Worm (Caenorhabditis elegans): Measurements from ENCODE around the gene W09B6.4.

Gene W09B6.4

DNA sequence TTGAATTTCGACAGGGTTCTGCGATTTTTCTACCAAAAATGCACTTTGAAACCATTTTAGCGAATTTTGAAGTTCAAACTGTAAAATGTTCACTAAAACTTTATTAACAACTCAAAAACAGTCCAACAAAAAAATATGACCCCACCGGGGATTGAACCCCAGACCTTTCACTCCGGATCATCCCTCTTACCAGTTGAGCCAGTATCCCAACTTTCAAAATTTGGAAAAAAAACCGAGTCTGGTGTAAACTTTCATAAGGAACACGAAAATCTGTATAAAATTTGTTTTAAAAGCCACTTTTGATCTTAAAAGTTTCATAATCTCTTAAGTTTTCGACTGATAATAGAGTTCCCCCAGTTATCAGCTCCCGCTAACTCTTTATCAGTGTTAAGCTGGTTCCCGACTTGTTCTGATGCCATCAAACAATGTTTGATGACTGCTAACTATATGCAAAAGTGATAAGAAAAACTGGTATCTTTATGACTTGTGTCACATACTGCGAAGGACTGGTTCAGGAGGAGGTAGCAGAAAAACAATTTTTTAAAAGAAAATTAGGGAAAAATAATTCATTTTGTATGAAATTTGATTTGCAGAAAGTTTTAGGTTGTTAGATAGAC lies 37.0 kb downstream of the W09B6.4 start:
- TF ChIP-seq unc-62 (GFP tag; optimal IDR thresholded peaks at IDR 0.05): no peak

DNA sequence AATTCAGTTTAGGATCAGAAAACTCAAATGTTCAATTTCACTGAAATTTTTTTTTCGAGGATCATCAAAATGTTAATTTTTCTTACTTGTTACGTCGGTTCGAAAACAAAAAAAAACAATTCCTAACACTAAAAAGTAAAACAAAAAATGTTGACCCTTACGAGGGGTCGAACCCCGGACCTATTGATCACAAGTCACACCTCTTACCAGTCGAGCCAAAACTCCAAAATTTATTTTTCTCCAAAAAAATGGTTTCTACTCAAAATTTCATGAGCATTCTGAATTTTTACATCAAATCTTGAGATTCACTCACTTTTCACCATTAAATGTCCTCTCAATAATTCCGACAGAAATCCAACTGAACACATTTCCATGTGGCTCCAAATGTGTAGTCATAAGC lies 38.4 kb downstream of the W09B6.4 start:
- TF ChIP-seq unc-62 (GFP tag; optimal IDR thresholded peaks at IDR 0.05): no peak

DNA sequence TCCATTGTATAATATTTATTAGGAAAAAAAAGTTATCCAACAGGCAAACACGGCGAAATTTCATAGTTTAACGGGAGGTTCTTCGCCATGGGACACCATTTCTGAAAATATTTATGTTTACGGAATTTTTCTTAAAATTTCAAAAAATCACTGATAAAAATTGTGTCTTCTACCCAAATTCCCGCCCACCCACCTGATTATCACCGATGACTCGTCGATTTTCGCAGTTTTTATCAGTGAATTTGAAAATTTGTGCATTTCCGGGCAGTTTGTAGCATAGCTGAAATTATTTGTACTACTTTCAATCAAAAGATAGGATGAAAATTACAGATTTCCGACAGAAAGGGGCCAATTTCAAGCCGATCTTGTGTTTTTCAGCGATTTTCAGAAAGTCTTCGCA lies 39.2 kb downstream of the W09B6.4 start:
- TF ChIP-seq unc-62 (GFP tag; optimal IDR thresholded peaks at IDR 0.05): no peak

DNA sequence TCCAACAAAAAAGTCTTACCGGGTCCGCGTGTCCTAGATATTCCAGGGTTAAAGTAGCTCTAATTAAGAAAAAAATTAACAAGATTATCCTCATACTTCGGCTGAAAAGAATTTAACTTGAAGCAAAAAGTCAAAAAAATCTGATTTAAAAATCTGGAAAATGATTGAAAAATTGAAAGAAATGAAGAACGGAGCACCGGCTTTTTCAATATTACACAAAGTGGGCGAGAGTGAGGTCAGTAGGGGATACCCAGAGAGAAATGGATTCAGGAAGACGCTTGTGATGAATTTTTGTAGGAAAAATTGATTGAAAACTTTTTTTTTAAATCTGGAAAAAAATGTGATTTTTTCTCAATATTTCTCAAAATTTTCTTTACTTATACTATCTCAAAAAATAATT lies 39.9 kb downstream of the W09B6.4 start, which contains the start of gene pho-14:
Gene pho-14, minus strand, starts transcription at position 101 of the 400 bp plus-strand sequence.
- no peak for TF ChIP-seq unc-62 (GFP tag; optimal IDR thresholded peaks at IDR 0.05)

DNA sequence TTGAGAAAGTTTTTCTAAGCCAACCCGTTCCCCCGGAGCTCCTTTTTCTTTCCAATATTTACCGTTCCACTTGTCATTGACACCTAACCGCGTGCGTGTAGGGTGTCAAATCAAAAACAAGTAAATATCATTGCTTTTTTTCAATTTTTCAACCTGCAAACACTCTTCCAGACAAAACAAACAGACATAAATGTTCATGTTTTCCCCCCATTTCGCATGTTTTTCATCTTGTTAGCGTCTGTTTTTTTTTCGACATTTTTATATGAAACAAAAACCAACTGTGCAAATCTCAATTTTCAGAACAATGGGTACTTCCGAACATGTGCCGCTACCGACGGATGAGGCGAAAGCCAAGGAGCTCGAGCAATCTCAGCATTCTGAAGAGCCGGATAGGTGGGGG lies 48.9 kb downstream of the W09B6.4 start, which contains the start of gene snf-3:
Gene snf-3, plus strand, starts transcription at position 301 of the 400 bp plus-strand sequence.
- no peak for TF ChIP-seq unc-62 (GFP tag; optimal IDR thresholded peaks at IDR 0.05)

DNA sequence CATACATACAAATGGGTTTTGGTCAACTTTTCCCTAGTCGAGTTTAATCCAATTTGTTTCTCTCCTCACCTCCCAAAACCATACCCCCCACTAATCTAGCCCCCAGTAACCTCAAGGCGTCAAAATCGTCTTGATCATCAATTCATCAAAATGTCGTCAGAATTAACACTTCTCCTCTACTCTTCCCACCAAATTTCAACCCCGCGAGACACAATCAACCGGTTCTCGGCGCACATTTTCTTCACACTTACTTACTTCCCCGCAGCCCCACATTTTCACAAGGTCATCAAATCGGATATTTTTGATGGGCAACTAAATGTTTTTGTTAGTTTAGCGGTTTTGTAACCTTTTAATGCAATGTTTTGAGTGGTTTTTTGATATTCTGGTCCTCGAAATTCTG lies 49.9 kb downstream of the W09B6.4 start:
- no peak for TF ChIP-seq unc-62 (GFP tag; optimal IDR thresholded peaks at IDR 0.05)

DNA sequence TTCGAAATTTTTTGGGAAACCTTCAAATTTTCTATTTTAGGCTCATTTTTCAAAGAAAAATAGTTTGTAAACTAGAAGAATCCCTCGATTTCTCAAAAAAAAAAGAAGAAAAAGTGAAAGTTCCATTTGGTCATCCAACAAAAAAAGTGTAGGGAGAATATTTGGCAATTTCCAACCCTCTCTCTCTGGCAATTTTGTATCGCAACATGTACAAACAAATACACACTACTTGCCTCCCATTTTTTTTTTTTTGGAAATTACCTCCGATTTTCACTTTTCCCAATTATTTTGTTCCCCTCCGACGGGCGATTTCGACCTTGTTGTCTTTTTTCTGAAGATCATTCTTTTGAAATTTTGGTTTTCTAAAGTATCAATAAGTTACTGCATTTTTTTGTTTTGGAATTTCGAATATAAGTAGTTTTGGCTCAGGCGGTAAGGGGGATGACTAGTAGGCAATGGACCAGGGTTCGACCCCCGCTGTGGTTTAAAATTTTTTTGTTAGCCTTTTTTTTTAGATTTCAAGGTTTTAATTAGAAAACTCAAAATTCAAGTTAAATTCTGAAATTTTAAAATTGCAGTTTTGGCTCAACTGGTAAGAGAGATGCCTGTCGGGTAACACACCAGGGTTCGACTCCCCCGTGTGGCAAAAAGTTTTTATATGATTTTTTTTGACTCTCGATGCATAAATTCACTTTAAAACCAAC lies 52.0 kb downstream of the W09B6.4 start:
- no peak for TF ChIP-seq unc-62 (GFP tag; optimal IDR thresholded peaks at IDR 0.05)

DNA sequence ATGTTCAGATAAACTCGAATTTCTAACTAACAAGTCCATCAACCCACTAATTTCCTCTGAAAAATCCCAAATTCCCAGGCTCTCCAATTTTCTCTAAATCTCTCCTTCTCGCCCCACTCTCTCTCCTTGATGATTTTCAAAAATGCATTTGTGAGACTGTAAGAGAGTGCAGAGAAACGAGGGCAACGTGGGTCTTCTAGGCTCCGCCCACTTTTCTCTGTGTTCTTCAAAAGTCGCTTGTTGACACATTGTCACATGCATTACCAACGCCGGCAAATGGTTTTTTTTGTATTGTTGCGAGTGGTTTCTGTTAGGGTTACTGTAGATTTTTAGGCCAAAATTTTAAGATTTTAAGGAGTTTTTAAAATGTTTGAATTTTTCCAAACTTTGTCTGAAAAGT lies 54.2 kb downstream of the W09B6.4 start:
- no peak for TF ChIP-seq unc-62 (GFP tag; optimal IDR thresholded peaks at IDR 0.05)

DNA sequence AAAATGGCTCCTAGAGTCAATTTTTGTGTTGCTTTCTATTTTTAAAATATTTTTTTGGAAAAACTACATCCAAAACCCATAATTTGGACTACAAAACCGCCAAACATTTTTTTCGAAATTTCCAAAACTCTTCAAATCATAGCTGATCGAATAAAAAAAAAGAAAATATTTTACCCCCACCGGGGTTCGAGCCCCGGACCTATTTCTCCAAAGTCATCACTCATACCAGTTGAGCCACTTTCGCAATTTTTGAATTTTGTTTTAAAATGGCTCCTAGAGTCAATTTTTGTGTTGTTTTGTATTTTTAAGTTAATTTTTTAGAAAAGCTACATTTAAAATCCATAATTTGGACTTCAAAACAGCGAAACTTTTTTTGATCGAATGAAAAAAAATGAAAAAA lies 55.1 kb downstream of the W09B6.4 start:
- TF ChIP-seq unc-62 (GFP tag; optimal IDR thresholded peaks at IDR 0.05): no peak

DNA sequence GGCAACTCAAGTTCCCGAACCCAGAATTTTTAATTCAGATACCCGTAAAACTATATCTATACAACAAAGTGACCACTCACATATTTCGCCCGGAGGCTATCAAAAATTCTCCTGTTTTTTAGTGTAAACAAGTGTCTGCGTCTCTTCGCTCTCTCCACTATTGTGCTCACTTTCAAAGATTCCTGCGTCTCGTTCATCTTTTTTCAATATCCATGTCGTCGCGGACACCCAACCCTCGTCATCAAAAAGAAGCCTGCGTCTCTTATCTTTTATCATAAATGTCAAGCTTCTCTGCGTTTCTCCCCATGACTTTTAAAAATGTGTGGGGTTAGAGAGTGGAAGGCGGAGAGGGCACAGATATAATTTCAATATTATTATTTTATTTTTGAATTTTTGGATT lies 55.7 kb downstream of the W09B6.4 start:
- no peak for TF ChIP-seq unc-62 (GFP tag; optimal IDR thresholded peaks at IDR 0.05)

DNA sequence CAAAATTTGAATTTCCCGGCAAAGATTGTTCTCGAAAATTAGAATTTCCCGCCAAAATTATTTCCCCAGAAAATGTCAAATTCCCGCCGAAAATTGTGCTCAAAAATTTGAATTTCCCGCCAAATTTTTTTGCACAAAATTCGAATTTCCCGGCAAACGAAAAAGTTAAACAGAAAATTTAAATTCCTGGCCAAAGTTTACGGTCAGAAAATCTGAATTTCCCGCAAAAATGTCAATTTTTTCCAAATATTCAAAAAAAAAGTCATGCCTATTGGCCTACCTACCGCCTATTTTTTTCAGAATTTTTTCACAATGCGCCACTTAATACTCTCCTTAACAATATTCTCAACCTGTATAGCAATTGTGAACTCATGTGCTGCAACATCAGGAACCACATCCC lies 57.8 kb downstream of the W09B6.4 start, which contains the start of gene K02E7.1:
Gene K02E7.1, plus strand, starts transcription at position 301 of the 400 bp plus-strand sequence.
- TF ChIP-seq unc-62 (GFP tag; optimal IDR thresholded peaks at IDR 0.05): no peak

Measured in whole organism, dauer.